Worm (Caenorhabditis elegans) whole organism, L4/young adult: ENCODE measurements around the gene F46F5.15.
A peak's percentile ranks its signal among the peaks of the same experiment; 100 is the strongest.

ENCODE experiments used
- W03F9.2 ChIP-seq: fragments of 150-350 bp; optimal IDR thresholded peaks from 2 replicates; lab custom pipeline; 2014; ENCODE audit warnings: missing biosample characterization, missing genetic modification characterization
- dao-5 ChIP-seq: sonication (generic microtip); optimal IDR thresholded peaks from 2 replicates; lab custom pipeline; 2016; ENCODE audit warnings: missing genotype, missing genetic modification characterization, moderate library complexity, missing compliant biosample characterization
- him-1 ChIP-seq: sonication (generic microtip); optimal IDR thresholded peaks from 2 replicates; lab custom pipeline; 2016; ENCODE audit warnings: missing genotype, missing genetic modification reagents, missing genetic modification characterization, missing compliant biosample characterization

DNA sequence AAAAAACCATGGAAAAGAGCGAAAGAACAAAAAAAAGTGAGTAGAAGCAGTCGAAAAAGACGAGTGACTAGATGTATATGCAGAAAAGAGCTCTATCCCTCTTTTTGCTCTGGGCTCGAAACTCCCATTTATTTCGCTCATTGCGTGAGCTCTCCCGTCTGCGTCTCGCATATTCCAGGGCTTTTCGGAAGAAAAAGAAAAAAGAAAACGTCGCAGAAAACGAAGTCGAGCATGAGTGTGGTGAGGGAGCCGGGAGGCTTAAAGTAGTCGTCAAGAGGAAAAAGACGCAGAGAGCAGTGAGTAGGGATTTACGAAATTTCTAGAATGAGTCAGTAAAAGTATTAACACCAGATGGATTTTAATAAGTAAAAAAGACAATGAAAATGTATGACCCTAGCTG is 28.5 kb upstream of the F46F5.15 start:
- TF ChIP-seq W03F9.2 (tag; lab: Kevin White, UChicago) (no peak), him-1 (peak; percentile 79), dao-5 (tag; lab: Kevin White, UChicago) (no peak)
